Worm (Caenorhabditis elegans): ENCODE measurements around the gene F31D4.2.

- TF ChIP-seq W03F9.2 (tag; optimal IDR thresholded peaks at IDR 0.05), result no peak
- TF ChIP-seq dao-5 (tag; optimal IDR thresholded peaks at IDR 0.05), result no peak
- no peak for TF ChIP-seq him-1 (tag; optimal IDR thresholded peaks at IDR 0.05)
Measured at ce11 chrV:20802906-20803305, 42.4 kb downstream of the F31D4.2 start, which contains the start of gene Y44A6D.5.
